Fruit fly (Drosophila melanogaster) whole organism, prepupa: ENCODE results near the gene Smyd3.
A peak's percentile ranks its signal among the peaks of the same experiment; 100 is the strongest.

Source experiments
- Blimp-1 ChIP-seq: fragments of 200-800 bp; sonication (Bioruptor generic); optimal IDR thresholded peaks from 3 replicates; lab custom pipeline; 2017; ENCODE audit warnings: missing biosample characterization, missing genetic modification characterization, mild to moderate bottlenecking, moderate library complexity, missing genetic modification reagents
- CG10631 ChIP-seq: fragments of 200-800 bp; sonication (Bioruptor generic); optimal IDR thresholded peaks from 2 replicates; lab custom pipeline; 2016; ENCODE audit warnings: missing biosample characterization, missing genetic modification characterization
- CG11762 ChIP-seq: fragments of 200-800 bp; sonication (Bioruptor generic); optimal IDR thresholded peaks from 3 replicates; lab custom pipeline; 2016; ENCODE audit warnings: missing biosample characterization, missing genetic modification characterization; ENCODE audit not compliant: insufficient read depth
- CG11902 ChIP-seq: fragments of 200-800 bp; sonication (Bioruptor generic); optimal IDR thresholded peaks from 3 replicates; lab custom pipeline; 2016; ENCODE audit warnings: missing biosample characterization, missing genetic modification characterization
- CG15336 ChIP-seq: fragments of 200-800 bp; sonication (Bioruptor generic); IDR thresholded peaks from 2 replicates; pipeline ENCODE4 v1.3.6; 2022; ENCODE audit warnings: missing biosample characterization, missing genetic modification characterization
- CG1621 ChIP-seq: fragments of 200-800 bp; sonication (Bioruptor generic); optimal IDR thresholded peaks from 3 replicates; lab custom pipeline; 2018; ENCODE audit warnings: missing biosample characterization, mild to moderate bottlenecking, missing genetic modification characterization
- CG16779 ChIP-seq: fragments of 200-800 bp; sonication (Bioruptor generic); optimal IDR thresholded peaks from 3 replicates; lab custom pipeline; 2017; ENCODE audit warnings: missing biosample characterization, mild to moderate bottlenecking, missing genetic modification characterization
- CG3032 ChIP-seq: fragments of 200-800 bp; optimal IDR thresholded peaks from 2 replicates; lab custom pipeline; 2019; ENCODE audit warnings: missing biosample characterization, mild to moderate bottlenecking, missing genetic modification characterization, moderate library complexity
- CG31627 ChIP-seq: fragments of 200-800 bp; sonication (Bioruptor generic); optimal IDR thresholded peaks from 3 replicates; lab custom pipeline; 2016; ENCODE audit warnings: missing biosample characterization, missing genetic modification characterization
- CG34406 ChIP-seq: fragments of 200-800 bp; sonication (Bioruptor generic); optimal IDR thresholded peaks from 3 replicates; lab custom pipeline; 2016; ENCODE audit warnings: missing biosample characterization, missing genetic modification characterization
- CG3919 ChIP-seq: fragments of 200-800 bp; sonication (Bioruptor generic); optimal IDR thresholded peaks from 3 replicates; lab custom pipeline; 2016; ENCODE audit warnings: missing biosample characterization, missing genetic modification characterization
- CG4318 ChIP-seq: fragments of 200-800 bp; sonication (Bioruptor generic); optimal IDR thresholded peaks from 3 replicates; lab custom pipeline; 2017; ENCODE audit warnings: missing biosample characterization, mild to moderate bottlenecking, missing genetic modification characterization
- CG6276 ChIP-seq: fragments of 200-800 bp; sonication (Bioruptor generic); optimal IDR thresholded peaks from 2 replicates; lab custom pipeline; 2017; ENCODE audit warnings: missing biosample characterization, mild to moderate bottlenecking, missing genetic modification characterization
- CG6792 ChIP-seq: fragments of 200-800 bp; sonication (Bioruptor generic); optimal IDR thresholded peaks from 3 replicates; lab custom pipeline; 2016; ENCODE audit warnings: missing biosample characterization, missing genetic modification characterization
- CG6808 ChIP-seq: fragments of 200-800 bp; sonication (Bioruptor generic); optimal IDR thresholded peaks from 3 replicates; lab custom pipeline; 2017; ENCODE audit warnings: missing biosample characterization, missing genetic modification characterization, mild to moderate bottlenecking, moderate library complexity, missing genetic modification reagents
- CG6854 ChIP-seq: fragments of 200-800 bp; sonication (Bioruptor generic); optimal IDR thresholded peaks from 2 replicates; lab custom pipeline; 2017; ENCODE audit warnings: missing biosample characterization, mild to moderate bottlenecking, missing genetic modification characterization
- CG7368 ChIP-seq: fragments of 200-800 bp; sonication (Bioruptor generic); optimal IDR thresholded peaks from 3 replicates; lab custom pipeline; 2016; ENCODE audit warnings: missing biosample characterization, missing genetic modification characterization
- CG8119 ChIP-seq: fragments of 200-800 bp; sonication (Bioruptor generic); IDR thresholded peaks from 3 replicates; pipeline ENCODE4 v1.3.6; 2022; ENCODE audit warnings: missing biosample characterization, missing genetic modification characterization
- CG8319 ChIP-seq: fragments of 200-800 bp; sonication (Bioruptor generic); optimal IDR thresholded peaks from 3 replicates; lab custom pipeline; 2016; ENCODE audit warnings: missing biosample characterization, missing genetic modification characterization
- CG8632 ChIP-seq: fragments of 200-800 bp; sonication (Bioruptor generic); optimal IDR thresholded peaks from 3 replicates; lab custom pipeline; 2016; ENCODE audit warnings: missing biosample characterization, missing genetic modification characterization
- CG9139 ChIP-seq: fragments of 200-800 bp; sonication (Bioruptor generic); optimal IDR thresholded peaks from 3 replicates; lab custom pipeline; 2017; ENCODE audit warnings: missing biosample characterization, mild to moderate bottlenecking, missing genetic modification characterization
- Eip75B ChIP-seq: fragments of 200-800 bp; sonication (Bioruptor generic); optimal IDR thresholded peaks from 3 replicates; lab custom pipeline; 2016; ENCODE audit warnings: missing biosample characterization, missing genetic modification characterization
- Eip78C ChIP-seq: fragments of 200-800 bp; sonication (Bioruptor generic); peaks from one replicate; lab custom pipeline; 2016; ENCODE audit warnings: missing biosample characterization, missing genetic modification characterization
- Eip93F ChIP-seq: fragments of 200-800 bp; sonication (Bioruptor generic); optimal IDR thresholded peaks from 2 replicates; lab custom pipeline; 2016; ENCODE audit warnings: missing biosample characterization, mild to moderate bottlenecking, missing genetic modification characterization
- Ets21C ChIP-seq: fragments of 200-800 bp; sonication (Bioruptor generic); optimal IDR thresholded peaks from 3 replicates; lab custom pipeline; 2016; ENCODE audit warnings: missing biosample characterization, missing genetic modification characterization
- Ets96B ChIP-seq: fragments of 200-800 bp; optimal IDR thresholded peaks from 2 replicates; lab custom pipeline; 2019; ENCODE audit warnings: missing biosample characterization, mild to moderate bottlenecking, missing genetic modification characterization, moderate library complexity
- Gug ChIP-seq: fragments of 200-800 bp; sonication (Bioruptor generic); IDR thresholded peaks from 2 replicates; pipeline ENCODE4 v1.3.6; 2022; ENCODE audit warnings: missing biosample characterization, missing genetic modification characterization
- Hr38 ChIP-seq: sonication (Bioruptor generic); optimal IDR thresholded peaks from 2 replicates; lab custom pipeline; 2016; ENCODE audit warnings: missing biosample characterization, missing genetic modification characterization
- Hr39 ChIP-seq: fragments of 200-800 bp; sonication (Bioruptor generic); optimal IDR thresholded peaks from 2 replicates; lab custom pipeline; 2016; ENCODE audit warnings: missing biosample characterization, missing genetic modification characterization
- Hr4 ChIP-seq: fragments of 200-800 bp; sonication (Bioruptor generic); optimal IDR thresholded peaks from 3 replicates; lab custom pipeline; 2016; ENCODE audit warnings: missing biosample characterization, missing genetic modification characterization
- Lpt ChIP-seq: fragments of 200-800 bp; sonication (Bioruptor generic); optimal IDR thresholded peaks from 3 replicates; lab custom pipeline; 2016; ENCODE audit warnings: missing biosample characterization, missing genetic modification characterization
- Met ChIP-seq: fragments of 200-800 bp; sonication (Bioruptor generic); optimal IDR thresholded peaks from 3 replicates; lab custom pipeline; 2016; ENCODE audit warnings: missing biosample characterization, missing genetic modification characterization
- OdsH ChIP-seq: fragments of 200-800 bp; sonication (Bioruptor generic); optimal IDR thresholded peaks from 3 replicates; lab custom pipeline; 2016; ENCODE audit warnings: missing biosample characterization, missing genetic modification characterization
- Smox ChIP-seq: fragments of 200-800 bp; sonication (Bioruptor generic); optimal IDR thresholded peaks from 3 replicates; lab custom pipeline; 2016; ENCODE audit warnings: missing biosample characterization, missing genetic modification characterization
- Sox102F ChIP-seq: fragments of 200-800 bp; sonication (Bioruptor generic); optimal IDR thresholded peaks from 2 replicates; lab custom pipeline; 2016; ENCODE audit warnings: missing biosample characterization, mild to moderate bottlenecking, missing genetic modification characterization
- Sox14 ChIP-seq: fragments of 200-800 bp; sonication (Bioruptor generic); optimal IDR thresholded peaks from 3 replicates; lab custom pipeline; 2016; ENCODE audit warnings: missing biosample characterization, missing genetic modification characterization
- Sox15 ChIP-seq: fragments of 200-800 bp; sonication (Bioruptor generic); optimal IDR thresholded peaks from 3 replicates; lab custom pipeline; 2016; ENCODE audit warnings: missing biosample characterization, missing genetic modification characterization
- achi ChIP-seq: fragments of 200-800 bp; sonication (Bioruptor generic); optimal IDR thresholded peaks from 3 replicates; lab custom pipeline; 2016; ENCODE audit warnings: missing biosample characterization, missing genetic modification characterization
- acj6 ChIP-seq: fragments of 200-800 bp; sonication (Bioruptor generic); optimal IDR thresholded peaks from 3 replicates; lab custom pipeline; 2016; ENCODE audit warnings: missing biosample characterization, missing genetic modification characterization
- cyc ChIP-seq: fragments of 200-800 bp; sonication (Bioruptor generic); optimal IDR thresholded peaks from 3 replicates; lab custom pipeline; 2016; ENCODE audit warnings: missing biosample characterization, missing genetic modification characterization
- dac ChIP-seq: fragments of 200-800 bp; sonication (Bioruptor generic); optimal IDR thresholded peaks from 2 replicates; lab custom pipeline; 2017; ENCODE audit warnings: missing biosample characterization, mild to moderate bottlenecking, missing genetic modification characterization
- dsx ChIP-seq: fragments of 200-800 bp; optimal IDR thresholded peaks from 3 replicates; lab custom pipeline; 2019; ENCODE audit warnings: missing biosample characterization, mild to moderate bottlenecking, missing genetic modification characterization, moderate library complexity; ENCODE audit not compliant: poor library complexity, severe bottlenecking
- eg ChIP-seq: fragments of 200-800 bp; sonication (Bioruptor generic); IDR thresholded peaks from 3 replicates; pipeline ENCODE4 v1.3.6; 2022; ENCODE audit warnings: missing biosample characterization, missing genetic modification characterization
- esn ChIP-seq: fragments of 200-800 bp; sonication (Bioruptor generic); optimal IDR thresholded peaks from 2 replicates; lab custom pipeline; 2016; ENCODE audit warnings: missing biosample characterization, mild to moderate bottlenecking, missing genetic modification characterization, moderate library complexity
- fd59A ChIP-seq: fragments of 200-800 bp; sonication (Bioruptor generic); optimal IDR thresholded peaks from 2 replicates; lab custom pipeline; 2017; ENCODE audit warnings: missing biosample characterization, mild to moderate bottlenecking, missing genetic modification characterization, missing genetic modification reagents
- fkh ChIP-seq: fragments of 200-800 bp; sonication (Bioruptor generic); optimal IDR thresholded peaks from 3 replicates; lab custom pipeline; 2017; ENCODE audit warnings: missing biosample characterization, mild to moderate bottlenecking, missing genetic modification characterization, moderate library complexity
- lz ChIP-seq: fragments of 200-800 bp; sonication (Bioruptor generic); optimal IDR thresholded peaks from 3 replicates; lab custom pipeline; 2016; ENCODE audit warnings: missing biosample characterization, missing genetic modification characterization
- net ChIP-seq: fragments of 200-800 bp; sonication (Bioruptor generic); optimal IDR thresholded peaks from 3 replicates; lab custom pipeline; 2016; ENCODE audit warnings: missing biosample characterization, missing genetic modification characterization
- pdm3 ChIP-seq: fragments of 200-800 bp; sonication (Bioruptor generic); optimal IDR thresholded peaks from 3 replicates; lab custom pipeline; 2016; ENCODE audit warnings: missing biosample characterization, missing genetic modification characterization
- spab ChIP-seq: fragments of 200-800 bp; sonication (Bioruptor generic); optimal IDR thresholded peaks from 2 replicates; lab custom pipeline; 2017; ENCODE audit warnings: missing biosample characterization, mild to moderate bottlenecking, missing genetic modification characterization, missing genetic modification reagents
- svp ChIP-seq: fragments of 200-800 bp; sonication (Bioruptor generic); peaks from one replicate; lab custom pipeline; 2016; ENCODE audit warnings: missing biosample characterization, missing genetic modification characterization
- topi ChIP-seq: fragments of 200-800 bp; sonication (Bioruptor generic); optimal IDR thresholded peaks from 3 replicates; lab custom pipeline; 2016; ENCODE audit warnings: missing biosample characterization, missing genetic modification characterization
- vri ChIP-seq: fragments of 200-800 bp; sonication (Bioruptor generic); optimal IDR thresholded peaks from 3 replicates; lab custom pipeline; 2016; ENCODE audit warnings: missing biosample characterization, mild to moderate bottlenecking, missing genetic modification characterization

Smyd3 gene

DNA sequence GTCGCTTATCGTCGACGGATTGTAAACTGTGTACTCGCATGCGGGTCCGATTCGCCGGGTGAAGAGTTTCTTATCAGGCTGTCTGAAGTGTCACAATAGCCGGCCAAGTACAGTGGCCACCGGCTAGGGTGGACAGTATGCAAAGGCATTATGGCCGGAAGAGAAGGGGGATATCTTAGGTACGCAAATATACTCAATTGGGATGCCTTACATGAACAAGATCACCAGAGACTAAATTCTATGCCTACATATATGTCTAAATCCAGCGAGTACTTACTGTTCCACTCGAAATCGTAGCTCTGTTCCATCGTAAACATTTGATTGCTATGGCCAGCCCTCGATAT, 15.0 kb downstream of the Smyd3 start:
- TF ChIP-seq Ets96B (tag; lab: Kevin White, UChicago): peak; percentile 85
- peak; percentile 82 for TF ChIP-seq CG1621 (tag; lab: Kevin White, UChicago)
- TF ChIP-seq CG4318: peak; percentile 74
- peak; percentile 88 for TF ChIP-seq achi (GFP tag; lab: Kevin White, UChicago)
- TF ChIP-seq CG3919 (GFP tag; lab: Kevin White, UChicago): peak; percentile 95
- TF ChIP-seq CG6854: peak; percentile 84
- TF ChIP-seq CG9139 (GFP tag; lab: Kevin White, UChicago): peak; percentile 80
- peak; percentile 83 for TF ChIP-seq fd59A (GFP tag; lab: Kevin White, UChicago)
- peak; percentile 91 for TF ChIP-seq Eip75B
- TF ChIP-seq CG11902 (GFP tag; lab: Kevin White, UChicago): peak; percentile 96
- peak; percentile 92 for TF ChIP-seq OdsH (GFP tag; lab: Kevin White, UChicago)
- peak; percentile 96 for TF ChIP-seq CG31627 (GFP tag; lab: Kevin White, UChicago)
- peak; percentile 96 for TF ChIP-seq Eip78C (GFP tag; lab: Kevin White, UChicago)
- TF ChIP-seq CG10631 (GFP tag; lab: Kevin White, UChicago): peak; percentile 86
- TF ChIP-seq Sox15 (GFP tag; lab: Kevin White, UChicago): peak; percentile 93
- peak; percentile 95 for TF ChIP-seq eg
- peak; percentile 91 for TF ChIP-seq acj6 (GFP tag; lab: Kevin White, UChicago)
- TF ChIP-seq Lpt (GFP tag; lab: Kevin White, UChicago): peak; percentile 72
- peak; percentile 78 for TF ChIP-seq CG3032
- TF ChIP-seq CG16779: peak; percentile 68
- peak; percentile 99 for TF ChIP-seq svp (GFP tag; lab: Kevin White, UChicago)
- TF ChIP-seq fkh: peak; percentile 67
- peak; percentile 89 for TF ChIP-seq Hr4 (GFP tag; lab: Kevin White, UChicago)
- peak; percentile 93 for TF ChIP-seq Met
- peak; percentile 94 for TF ChIP-seq Eip93F (GFP tag; lab: Kevin White, UChicago)
- peak; percentile 90 for TF ChIP-seq CG34406
- TF ChIP-seq CG11762 (GFP tag; lab: Kevin White, UChicago): peak; percentile 83
- TF ChIP-seq vri (GFP tag; lab: Kevin White, UChicago): peak; percentile 94
- TF ChIP-seq Ets21C (GFP tag; lab: Kevin White, UChicago): peak; percentile 93
- TF ChIP-seq Smox (GFP tag; lab: Kevin White, UChicago): peak; percentile 94
- peak; percentile 90 for TF ChIP-seq Gug (GFP tag; lab: Robert Waterston, UW)
- TF ChIP-seq dsx (GFP tag; lab: Kevin White, UChicago): peak; percentile 78
- TF ChIP-seq Sox102F: peak; percentile 90
- peak; percentile 97 for TF ChIP-seq cyc (GFP tag; lab: Kevin White, UChicago)
- peak; percentile 92 for TF ChIP-seq pdm3 (GFP tag; lab: Kevin White, UChicago)
- peak; percentile 95 for TF ChIP-seq lz (GFP tag; lab: Kevin White, UChicago)
- TF ChIP-seq CG6276 (GFP tag; lab: Kevin White, UChicago): peak; percentile 85
- TF ChIP-seq dac (GFP tag; lab: Kevin White, UChicago): peak; percentile 61
- TF ChIP-seq CG7368 (GFP tag; lab: Kevin White, UChicago): peak; percentile 95
- TF ChIP-seq CG15336 (GFP tag; lab: Robert Waterston, UW): peak; percentile 84
- peak; percentile 91 for TF ChIP-seq CG8632 (GFP tag; lab: Kevin White, UChicago)
- peak; percentile 81 for TF ChIP-seq CG8119 (GFP tag; lab: Robert Waterston, UW)
- TF ChIP-seq Blimp-1 (GFP tag; lab: Kevin White, UChicago): peak; percentile 79
- TF ChIP-seq topi (GFP tag; lab: Kevin White, UChicago): peak; percentile 96
- peak; percentile 82 for TF ChIP-seq spab (GFP tag; lab: Kevin White, UChicago)
- peak; percentile 85 for TF ChIP-seq CG8319 (GFP tag; lab: Kevin White, UChicago)
- peak; percentile 81 for TF ChIP-seq CG6808 (GFP tag; lab: Kevin White, UChicago)
- peak; percentile 93 for TF ChIP-seq CG6792 (GFP tag; lab: Kevin White, UChicago)
- peak; percentile 97 for TF ChIP-seq Hr39
- TF ChIP-seq net (GFP tag; lab: Kevin White, UChicago): peak; percentile 88
- TF ChIP-seq esn (GFP tag; lab: Kevin White, UChicago): peak; percentile 93
- TF ChIP-seq Hr38 (GFP tag; lab: Kevin White, UChicago): peak; percentile 6
- TF ChIP-seq Sox14: peak; percentile 94
